Worm (Caenorhabditis elegans): ENCODE data around the gene clec-234.

DNA sequence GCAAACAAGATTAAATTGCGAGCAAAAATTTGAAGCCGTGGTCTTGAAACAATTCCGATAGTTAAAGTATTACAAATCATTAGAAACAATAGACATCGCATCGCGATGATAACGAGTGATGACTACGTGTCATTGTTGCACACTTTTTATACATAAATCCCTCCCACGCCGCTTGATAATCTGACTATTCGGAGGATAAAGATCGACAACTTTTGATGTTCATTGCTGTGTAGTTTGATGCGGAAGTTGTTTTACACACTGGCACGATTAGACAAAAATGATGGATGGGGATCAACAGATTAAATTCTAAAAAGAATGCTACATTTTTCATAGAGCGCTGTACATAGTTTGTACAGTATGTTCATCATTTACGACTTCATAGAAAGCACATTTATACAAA, 45.9 kb upstream of the clec-234 start, which contains the start of gene T08G3.11:
- TF ChIP-seq C34B4.2 (tag; optimal IDR thresholded peaks at IDR 0.05): no peak
- no peak for TF ChIP-seq zip-4 (GFP tag; optimal IDR thresholded peaks at IDR 0.05)
- TF ChIP-seq blmp-1 (tag; optimal IDR thresholded peaks at IDR 0.05): no peak
- TF ChIP-seq ztf-11 (tag; optimal IDR thresholded peaks at IDR 0.05): no peak
- TF ChIP-seq skn-1 (tag; optimal IDR thresholded peaks at IDR 0.05): no peak
- no peak for TF ChIP-seq hlh-4 (tag; optimal IDR thresholded peaks at IDR 0.05)
- no peak for TF ChIP-seq ceh-82 (tag; optimal IDR thresholded peaks at IDR 0.05)
- no peak for TF ChIP-seq nhr-12 (tag; optimal IDR thresholded peaks at IDR 0.05)
- TF ChIP-seq fos-1 (tag; optimal IDR thresholded peaks at IDR 0.05): no peak
- no peak for TF ChIP-seq ceh-90 (tag; optimal IDR thresholded peaks at IDR 0.05)
- TF ChIP-seq Y116A8C.19 (tag; optimal IDR thresholded peaks at IDR 0.05; ENCODE audit: borderline replicate concordance): no peak

All from whole organism, L1 larva.